Worm (Caenorhabditis elegans) whole organism, L1 larva: Measurements from ENCODE around the gene fpn-1.2.

Experiments used
- Y116A8C.19 ChIP-seq: sonication (generic microtip); optimal IDR thresholded peaks from 2 replicates; lab custom pipeline; 2016; ENCODE audit warnings: missing compliant biosample characterization, missing genetic modification characterization, borderline replicate concordance
- elt-2 ChIP-seq: sonication (generic microtip); optimal IDR thresholded peaks from 2 replicates; lab custom pipeline; 2016; ENCODE audit warnings: missing genetic modification characterization, mild to moderate bottlenecking, inconsistent platforms, missing compliant biosample characterization, missing genetic modification reagents
- lin-39 ChIP-seq: fragments of 150-350 bp; optimal IDR thresholded peaks from 2 replicates; lab custom pipeline; 2014; ENCODE audit warnings: missing biosample characterization, missing genetic modification reagents, missing genetic modification characterization
- nhr-19 ChIP-seq: fragments of 200-800 bp; sonication (Bioruptor generic); conservative IDR thresholded peaks from 2 replicates; pipeline ENCODE4 v1.3.6; 2022; ENCODE audit warnings: missing genetic modification characterization, missing compliant biosample characterization
- snpc-4 ChIP-seq: fragments of 150-350 bp; optimal IDR thresholded peaks from 2 replicates; lab custom pipeline; 2014; ENCODE audit warnings: missing biosample characterization, missing genetic modification characterization
- sup-37 ChIP-seq: fragments of 200-800 bp; sonication (Bioruptor generic); optimal IDR thresholded peaks from 2 replicates; lab custom pipeline; 2018; ENCODE audit warnings: mild to moderate bottlenecking, missing genetic modification characterization, missing compliant biosample characterization
- ztf-11 ChIP-seq, 2 experiments: sonication (generic microtip); optimal IDR thresholded peaks; 2 replicates each; lab custom pipeline; 2016 to 2017; ENCODE audit warnings: missing genetic modification characterization in 2 of 2, missing biosample characterization in 1 of 2, missing compliant biosample characterization in 1 of 2

- TF ChIP-seq nhr-19 (GFP tag; lab: Robert Waterston, UW) (no peak), ztf-11 (tag; optimal IDR thresholded peaks at IDR 0.05; lab: Kevin White, UChicago) (no peak), elt-2 (tag; lab: Kevin White, UChicago) (no peak), snpc-4 (no peak), lin-39 (tag; lab: Kevin White, UChicago) (no peak), Y116A8C.19 (tag; lab: Kevin White, UChicago) (no peak), sup-37 (GFP tag; lab: Kevin White, UChicago) (no peak)
Observed at ce11 chrV:1450160-1450559, 14.3 kb downstream of the fpn-1.2 start, which contains the start of gene cnc-2.
